Comparison of ENCODE assay signal across 1 fruit fly cellular context in the genomic region with DNA sequence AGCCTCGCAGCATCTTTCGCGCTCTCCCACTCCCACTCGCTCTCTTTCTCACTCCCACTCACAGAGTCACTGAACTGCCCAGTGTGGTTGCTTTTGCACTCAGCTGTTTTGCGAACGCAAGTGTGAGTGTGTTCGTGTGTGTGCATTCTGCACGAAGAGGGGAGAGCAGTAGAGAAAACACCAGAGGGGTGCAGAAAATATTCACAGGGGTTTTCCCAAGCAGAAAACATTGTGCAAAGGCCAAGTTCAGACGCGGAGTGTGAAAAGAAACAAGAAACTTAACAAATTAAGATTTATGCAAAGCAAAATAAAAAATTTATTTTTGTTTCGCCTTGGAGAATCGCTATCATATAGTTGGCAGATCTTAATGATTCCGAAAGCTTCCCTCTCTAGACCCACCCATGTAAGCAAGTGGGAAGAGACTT.
A peak's percentile ranks its signal among the peaks of the same experiment; 100 is the strongest.
TF ChIP-seq lines count a peak whose summit lies in the region.

No protein-coding gene starts in this region.

TF ChIP-seq in whole organism, embryonic, 481 proteins besides CTCF, POLR2A, EP300 and RAD21 (continued from another document):
- TF ChIP-seq vfl (GFP tag; optimal IDR thresholded peaks at IDR 0.05; lab: Kevin White, UChicago) (no peak), nom (GFP tag; optimal IDR thresholded peaks at IDR 0.05; lab: Kevin White, UChicago) (peak; percentile 59), dmrt99B (tag; optimal IDR thresholded peaks at IDR 0.05; lab: Kevin White, UChicago) (peak; percentile 41), YL-1 (GFP tag; optimal IDR thresholded peaks at IDR 0.05; lab: Kevin White, UChicago) (no peak), eve (GFP tag; optimal IDR thresholded peaks at IDR 0.05; lab: Kevin White, UChicago) (no peak), ewg (GFP tag; optimal IDR thresholded peaks at IDR 0.05; lab: Kevin White, UChicago) (no peak), Gsc (GFP tag; IDR thresholded peaks at IDR 0.05; lab: Robert Waterston, UW) (no peak), CG3995 (GFP tag; optimal IDR thresholded peaks at IDR 0.05; lab: Kevin White, UChicago) (no peak), toy (GFP tag; IDR thresholded peaks at IDR 0.05; lab: Robert Waterston, UW) (no peak), CG10462 (GFP tag; optimal IDR thresholded peaks at IDR 0.05; lab: Kevin White, UChicago) (no peak), PHDP (tag; optimal IDR thresholded peaks at IDR 0.05; lab: Kevin White, UChicago) (no peak), so (GFP tag; IDR thresholded peaks at IDR 0.05; lab: Robert Waterston, UW) (no peak), CG14667 (GFP tag; IDR thresholded peaks at IDR 0.05; lab: Robert Waterston, UW) (peak; percentile 13; the same call in 1 of the 2 replicates), tna (GFP tag; IDR thresholded peaks at IDR 0.05; lab: Robert Waterston, UW; ENCODE audit: partially characterized antibody) (no peak), CG1792 (GFP tag; optimal IDR thresholded peaks at IDR 0.05; lab: Kevin White, UChicago) (no peak), cas (GFP tag; IDR thresholded peaks at IDR 0.05; lab: Robert Waterston, UW) (0 out of 2 replicates have a peak, but pooled peaks have one; percentile 5), Chrac-16 (GFP tag; optimal IDR thresholded peaks at IDR 0.05; lab: Kevin White, UChicago) (peak; percentile 0), fd3F (GFP tag; optimal IDR thresholded peaks at IDR 0.05; lab: Kevin White, UChicago) (no peak), fru (optimal IDR thresholded peaks at IDR 0.05; lab: Kevin White, UChicago) (no peak), pros (GFP tag; optimal IDR thresholded peaks at IDR 0.05; lab: Kevin White, UChicago) (peak; percentile 80), sob (GFP tag; IDR thresholded peaks at IDR 0.05; lab: Robert Waterston, UW) (0 out of 2 replicates have a peak, but pooled peaks have one; percentile 16), tgo (GFP tag; IDR thresholded peaks at IDR 0.05; lab: Robert Waterston, UW) (peak; percentile 42), CG31365 (tag; optimal IDR thresholded peaks at IDR 0.05; lab: Kevin White, UChicago) (no peak), danr (GFP tag; IDR thresholded peaks at IDR 0.05; lab: Robert Waterston, UW) (0 out of 2 replicates have a peak, but pooled peaks have one; percentile 20), BtbVII (GFP tag; optimal IDR thresholded peaks at IDR 0.05; lab: Kevin White, UChicago) (no peak), kay (GFP tag; optimal IDR thresholded peaks at IDR 0.05; lab: Kevin White, UChicago) (no peak), chinmo (GFP tag; IDR thresholded peaks at IDR 0.05; lab: Robert Waterston, UW; ENCODE audit: partially characterized antibody) (peak; percentile 90; the same call in 1 of the 4 replicates), Six4 (GFP tag; optimal IDR thresholded peaks at IDR 0.05; lab: Kevin White, UChicago) (no peak), CG14014 (GFP tag; IDR thresholded peaks at IDR 0.05; lab: Robert Waterston, UW) (0 out of 2 replicates have a peak, but pooled peaks have one; percentile 20), lilli (GFP tag; optimal IDR thresholded peaks at IDR 0.05; lab: Kevin White, UChicago) (no peak), Opbp (GFP tag; IDR thresholded peaks at IDR 0.05; lab: Robert Waterston, UW; ENCODE audit: partially characterized antibody) (no peak), CG17612 (GFP tag; IDR thresholded peaks at IDR 0.05; lab: Robert Waterston, UW) (no peak), CG12071 (GFP tag; optimal IDR thresholded peaks at IDR 0.05; lab: Kevin White, UChicago) (no peak), CG7372 (GFP tag; IDR thresholded peaks at IDR 0.05; lab: Robert Waterston, UW) (no peak), CG7987 (GFP tag; optimal IDR thresholded peaks at IDR 0.05; lab: Kevin White, UChicago) (no peak), phol (tag; optimal IDR thresholded peaks at IDR 0.05; lab: Kevin White, UChicago) (peak; percentile 4), CG9727 (GFP tag; optimal IDR thresholded peaks at IDR 0.05; lab: Kevin White, UChicago) (no peak), esg (GFP tag; conservative IDR thresholded peaks at IDR 0.05; lab: Robert Waterston, UW) (no peak), tio (GFP tag; optimal IDR thresholded peaks at IDR 0.05; lab: Kevin White, UChicago) (peak; percentile 32), ham (GFP tag; IDR thresholded peaks at IDR 0.05; lab: Robert Waterston, UW) (no peak), Med (GFP tag; lab: Kevin White, UChicago) (peak; percentile 90), CHES-1-like (GFP tag; optimal IDR thresholded peaks at IDR 0.05; lab: Kevin White, UChicago) (no peak), ap (GFP tag; IDR thresholded peaks at IDR 0.05; lab: Robert Waterston, UW) (no peak), CG32532 (GFP tag; IDR thresholded peaks at IDR 0.05; lab: Robert Waterston, UW) (peak; percentile 49), CG12155 (GFP tag; optimal IDR thresholded peaks at IDR 0.05; lab: Kevin White, UChicago) (peak; percentile 20), HmgZ (tag; optimal IDR thresholded peaks at IDR 0.05; lab: Kevin White, UChicago) (no peak), Sry-δ (GFP tag; optimal IDR thresholded peaks at IDR 0.05; lab: Kevin White, UChicago) (no peak), Ada2b (GFP tag; IDR thresholded peaks at IDR 0.05; lab: Robert Waterston, UW) (peak; percentile 31; the same call in 1 of the 2 replicates), pan (optimal IDR thresholded peaks at IDR 0.05; lab: Kevin White, UChicago) (no peak), pan (GFP tag; optimal IDR thresholded peaks at IDR 0.05 in 1 of 2, IDR thresholded peaks at IDR 0.05 in 1 of 2) (peak in 1 of 2 experiments; percentile 20), CG12391 (tag; optimal IDR thresholded peaks at IDR 0.05; lab: Kevin White, UChicago) (no peak), sisA (GFP tag; IDR thresholded peaks at IDR 0.05; lab: Robert Waterston, UW) (peak; percentile 33; the same call in 1 of the 2 replicates), dm (GFP tag; optimal IDR thresholded peaks at IDR 0.05; lab: Kevin White, UChicago) (no peak), CG18262 (tag; optimal IDR thresholded peaks at IDR 0.05; lab: Kevin White, UChicago) (no peak), CG15073 (GFP tag; optimal IDR thresholded peaks at IDR 0.05; lab: Kevin White, UChicago) (no peak), twi (tag; optimal IDR thresholded peaks at IDR 0.05; lab: Kevin White, UChicago) (no peak), hth (optimal IDR thresholded peaks at IDR 0.05; lab: Kevin White, UChicago) (no peak), CG18764 (GFP tag; optimal IDR thresholded peaks at IDR 0.05; lab: Kevin White, UChicago) (no peak), repo (GFP tag; optimal IDR thresholded peaks at IDR 0.05; lab: Kevin White, UChicago) (no peak), Hr51 (GFP tag; optimal IDR thresholded peaks at IDR 0.05; lab: Kevin White, UChicago) (no peak), CG17359 (tag; optimal IDR thresholded peaks at IDR 0.05; lab: Kevin White, UChicago) (no peak), Mrtf (GFP tag; IDR thresholded peaks at IDR 0.05; lab: Robert Waterston, UW) (peak; percentile 52; the same call in 1 of the 3 replicates), CG10267 (tag; optimal IDR thresholded peaks at IDR 0.05; lab: Kevin White, UChicago) (no peak), stc (GFP tag; IDR thresholded peaks at IDR 0.05; lab: Robert Waterston, UW) (0 out of 2 replicates have a peak, but pooled peaks have one; percentile 35), Neu2 (GFP tag; optimal IDR thresholded peaks at IDR 0.05; lab: Kevin White, UChicago; ENCODE audit: borderline replicate concordance) (no peak), gfzf (GFP tag; optimal IDR thresholded peaks at IDR 0.05; lab: Kevin White, UChicago) (no peak), Hsf (GFP tag; optimal IDR thresholded peaks at IDR 0.05; lab: Kevin White, UChicago) (peak; percentile 8), nmo (GFP tag; optimal IDR thresholded peaks at IDR 0.05; lab: Kevin White, UChicago) (no peak), CG2116 (GFP tag; optimal IDR thresholded peaks at IDR 0.05; lab: Kevin White, UChicago) (no peak), pum (GFP tag; optimal IDR thresholded peaks at IDR 0.05; lab: Kevin White, UChicago) (peak; percentile 28), slbo (GFP tag; IDR thresholded peaks at IDR 0.05; lab: Robert Waterston, UW) (peak; percentile 32; the same call in 1 of the 2 replicates), ash1 (GFP tag; optimal IDR thresholded peaks at IDR 0.05; lab: Kevin White, UChicago) (no peak), Asciz (GFP tag; optimal IDR thresholded peaks at IDR 0.05; lab: Kevin White, UChicago) (peak; percentile 24), Atf3 (GFP tag; optimal IDR thresholded peaks at IDR 0.05; lab: Kevin White, UChicago) (no peak), CG7357 (GFP tag; IDR thresholded peaks at IDR 0.05; lab: Robert Waterston, UW) (0 out of 3 replicates have a peak, but pooled peaks have one; percentile 7), pita (GFP tag; optimal IDR thresholded peaks at IDR 0.05; lab: Kevin White, UChicago) (no peak), pb (GFP tag; optimal IDR thresholded peaks at IDR 0.05; lab: Kevin White, UChicago) (no peak), CG18476 (GFP tag; optimal IDR thresholded peaks at IDR 0.05; lab: Kevin White, UChicago) (no peak), Gug (GFP tag; IDR thresholded peaks at IDR 0.05; lab: Robert Waterston, UW) (peak; percentile 31; the same call in 2 of the 4 replicates), Awh (GFP tag; IDR thresholded peaks at IDR 0.05; lab: Robert Waterston, UW) (no peak), az2 (GFP tag; optimal IDR thresholded peaks at IDR 0.05; lab: Kevin White, UChicago) (no peak), dmrt11E (tag; optimal IDR thresholded peaks at IDR 0.05; lab: Kevin White, UChicago) (no peak), cg (GFP tag; optimal IDR thresholded peaks at IDR 0.05; lab: Kevin White, UChicago) (peak; percentile 76), Rfx (GFP tag; IDR thresholded peaks at IDR 0.05; lab: Robert Waterston, UW) (peak; percentile 53), Deaf1 (tag; optimal IDR thresholded peaks at IDR 0.05; lab: Kevin White, UChicago) (no peak), CG1647 (GFP tag; optimal IDR thresholded peaks at IDR 0.05; lab: Kevin White, UChicago) (no peak), aop (GFP tag; IDR thresholded peaks at IDR 0.05; lab: Robert Waterston, UW) (no peak), bsh (GFP tag; optimal IDR thresholded peaks at IDR 0.05; lab: Kevin White, UChicago) (peak in 1 of 2 experiments; percentile 27), kni (GFP tag; optimal IDR thresholded peaks at IDR 0.05; lab: Kevin White, UChicago) (no peak)
